Worm (Caenorhabditis elegans): ENCODE measurements around the gene K01G12.3.
A peak's percentile ranks its signal among the peaks of the same experiment; 100 is the strongest.

K01G12.3 gene

ce11 chrIV:14203162-14203561 lies 9.9 kb downstream of the K01G12.3 start, which contains the start of gene F02H6.3:
TSS of gene F02H6.3 (plus strand) at chrIV:14203427.
- TF ChIP-seq egl-27 (tag; optimal IDR thresholded peaks at IDR 0.05), result no peak
- no peak for TF ChIP-seq aly-2 (tag; optimal IDR thresholded peaks at IDR 0.05)
- no peak for TF ChIP-seq daf-12 (tag; optimal IDR thresholded peaks at IDR 0.05)
- no peak for TF ChIP-seq skn-1 (tag; optimal IDR thresholded peaks at IDR 0.05)
- TF ChIP-seq zag-1 (tag; optimal IDR thresholded peaks at IDR 0.05), result no peak
- TF ChIP-seq nhr-43 (tag; optimal IDR thresholded peaks at IDR 0.05; ENCODE audit: poor library complexity, severe bottlenecking), result no peak
- TF ChIP-seq nhr-25 (tag; optimal IDR thresholded peaks at IDR 0.05), result no peak
- no peak for TF ChIP-seq elt-1 (tag; optimal IDR thresholded peaks at IDR 0.05)
- no peak for TF ChIP-seq egl-5 (tag; optimal IDR thresholded peaks at IDR 0.05)
- TF ChIP-seq nhr-12 (tag; optimal IDR thresholded peaks at IDR 0.05), result no peak
- no peak for TF ChIP-seq tbx-2 (tag; optimal IDR thresholded peaks at IDR 0.05)
- TF ChIP-seq pqm-1 (tag; optimal IDR thresholded peaks at IDR 0.05), result no peak
- no peak for TF ChIP-seq sea-2 (GFP tag; optimal IDR thresholded peaks at IDR 0.05)

- no peak for TF ChIP-seq nhr-237 (tag; optimal IDR thresholded peaks at IDR 0.05)
- TF ChIP-seq pqm-1 (tag; optimal IDR thresholded peaks at IDR 0.05), result no peak
- TF ChIP-seq elt-3 (tag; optimal IDR thresholded peaks at IDR 0.05), result no peak
Observed at ce11 chrIV:14215777-14216176, 22.5 kb downstream of the K01G12.3 start.

ce11 chrIV:14219714-14220113 lies 26.4 kb downstream of the K01G12.3 start, which contains the start of gene sqrd-1:
TSS of gene sqrd-1 (plus strand) at chrIV:14219871.
- TF ChIP-seq egl-27 (tag; optimal IDR thresholded peaks at IDR 0.05), result no peak
- TF ChIP-seq fkh-2 (tag; optimal IDR thresholded peaks at IDR 0.05), result no peak
- TF ChIP-seq jun-1 (tag; optimal IDR thresholded peaks at IDR 0.05), result no peak
- no peak for TF ChIP-seq nhr-237 (tag; optimal IDR thresholded peaks at IDR 0.05)
- no peak for TF ChIP-seq snpc-4 (tag; optimal IDR thresholded peaks at IDR 0.05)
- peak; percentile 81 for TF ChIP-seq pqm-1 (tag; optimal IDR thresholded peaks at IDR 0.05)
- TF ChIP-seq ama-1 (optimal IDR thresholded peaks at IDR 0.05), result peak; percentile 83
- TF ChIP-seq ceh-9 (tag; optimal IDR thresholded peaks at IDR 0.05), result no peak
- no peak for TF ChIP-seq lin-15B (tag; optimal IDR thresholded peaks at IDR 0.05)
- no peak for TF ChIP-seq fos-1 (tag; optimal IDR thresholded peaks at IDR 0.05)
- TF ChIP-seq ZK546.5 (tag; optimal IDR thresholded peaks at IDR 0.05), result no peak
- no peak for TF ChIP-seq skn-1 (tag; optimal IDR thresholded peaks at IDR 0.05)
- no peak for TF ChIP-seq nhr-12 (tag; optimal IDR thresholded peaks at IDR 0.05)
- no peak for TF ChIP-seq sea-2 (GFP tag; optimal IDR thresholded peaks at IDR 0.05)
- peak; percentile 11 for TF ChIP-seq nfya-1 (tag; optimal IDR thresholded peaks at IDR 0.05; ENCODE audit: insufficient read depth)
- peak; percentile 80 for TF ChIP-seq elt-1 (tag; optimal IDR thresholded peaks at IDR 0.05)
- peak; percentile 75 for TF ChIP-seq pha-4 (tag; optimal IDR thresholded peaks at IDR 0.05)
- no peak for TF ChIP-seq unc-39 (tag; optimal IDR thresholded peaks at IDR 0.05)
- TF ChIP-seq ceh-16 (tag; optimal IDR thresholded peaks at IDR 0.05), result no peak
- no peak for TF ChIP-seq nhr-67 (tag; optimal IDR thresholded peaks at IDR 0.05)
- TF ChIP-seq mml-1 (tag; optimal IDR thresholded peaks at IDR 0.05), result no peak
- TF ChIP-seq nhr-43 (tag; optimal IDR thresholded peaks at IDR 0.05; ENCODE audit: poor library complexity, severe bottlenecking), result no peak
- TF ChIP-seq aly-2 (tag; optimal IDR thresholded peaks at IDR 0.05), result no peak
- TF ChIP-seq nhr-25 (tag; optimal IDR thresholded peaks at IDR 0.05), result peak; percentile 17
- no peak for TF ChIP-seq ztf-11 (tag; optimal IDR thresholded peaks at IDR 0.05)
- TF ChIP-seq elt-2 (tag; optimal IDR thresholded peaks at IDR 0.05), result peak; percentile 8

ce11 chrIV:14224912-14225311 lies 31.6 kb downstream of the K01G12.3 start:
- peak; percentile 16 for TF ChIP-seq lin-39 (tag; optimal IDR thresholded peaks at IDR 0.05)
- TF ChIP-seq snpc-4 (tag; optimal IDR thresholded peaks at IDR 0.05), result peak; percentile 78
- peak; percentile 9 for TF ChIP-seq elt-2 (tag; optimal IDR thresholded peaks at IDR 0.05)
- no peak for TF ChIP-seq elt-3 (tag; optimal IDR thresholded peaks at IDR 0.05)
- no peak for TF ChIP-seq lsy-12 (tag; optimal IDR thresholded peaks at IDR 0.05)
- peak; percentile 82 for TF ChIP-seq hmg-11 (tag; optimal IDR thresholded peaks at IDR 0.05)
- TF ChIP-seq nhr-43 (tag; optimal IDR thresholded peaks at IDR 0.05; ENCODE audit: poor library complexity, severe bottlenecking), result peak; percentile 62

- TF ChIP-seq lin-15B (tag; optimal IDR thresholded peaks at IDR 0.05), result no peak
- TF ChIP-seq ceh-82 (tag; optimal IDR thresholded peaks at IDR 0.05), result no peak
- no peak for TF ChIP-seq nhr-28 (tag; optimal IDR thresholded peaks at IDR 0.05)
- TF ChIP-seq ceh-9 (tag; optimal IDR thresholded peaks at IDR 0.05), result no peak
- TF ChIP-seq lin-39 (tag; optimal IDR thresholded peaks at IDR 0.05), result no peak
- no peak for TF ChIP-seq nhr-77 (tag; optimal IDR thresholded peaks at IDR 0.05)
- TF ChIP-seq nhr-237 (tag; optimal IDR thresholded peaks at IDR 0.05), result no peak
- TF ChIP-seq fkh-10 (GFP tag; optimal IDR thresholded peaks at IDR 0.05), result no peak
- TF ChIP-seq mdl-1 (tag; optimal IDR thresholded peaks at IDR 0.05), result no peak
- no peak for TF ChIP-seq snpc-4 (tag; optimal IDR thresholded peaks at IDR 0.05)
- no peak for TF ChIP-seq nhr-25 (tag; optimal IDR thresholded peaks at IDR 0.05)
- TF ChIP-seq elt-1 (tag; optimal IDR thresholded peaks at IDR 0.05), result no peak
- no peak for TF ChIP-seq ceh-16 (tag; optimal IDR thresholded peaks at IDR 0.05)
- no peak for TF ChIP-seq pqm-1 (tag; optimal IDR thresholded peaks at IDR 0.05)
- TF ChIP-seq nhr-11 (tag; optimal IDR thresholded peaks at IDR 0.05), result no peak
Observed at ce11 chrIV:14227138-14227537, 33.8 kb downstream of the K01G12.3 start.

Data from whole organism, L3 larva.